Worm (Caenorhabditis elegans) whole organism, L1 larva: Measurements from ENCODE around the gene T13C5.10.

Source experiments
- C34B4.2 ChIP-seq: sonication (generic microtip); optimal IDR thresholded peaks from 2 replicates; lab custom pipeline; 2017; ENCODE audit warnings: mild to moderate bottlenecking, missing genetic modification characterization, missing compliant biosample characterization
- F16B12.6 ChIP-seq: fragments of 150-350 bp; optimal IDR thresholded peaks from 2 replicates; lab custom pipeline; 2014; ENCODE audit warnings: missing biosample characterization, missing genetic modification characterization
- Y116A8C.19 ChIP-seq: sonication (generic microtip); optimal IDR thresholded peaks from 2 replicates; lab custom pipeline; 2016; ENCODE audit warnings: missing compliant biosample characterization, missing genetic modification characterization, borderline replicate concordance
- alr-1 ChIP-seq: fragments of 200-800 bp; sonication (Bioruptor generic); optimal IDR thresholded peaks from 2 replicates; lab custom pipeline; 2018; ENCODE audit warnings: borderline replicate concordance, mild to moderate bottlenecking, missing genetic modification characterization, missing compliant biosample characterization
- ama-1 ChIP-seq: fragments of 150-350 bp; optimal IDR thresholded peaks from 2 replicates; lab custom pipeline; 2014
- dsc-1 ChIP-seq: sonication (generic microtip); optimal IDR thresholded peaks from 2 replicates; lab custom pipeline; 2016; ENCODE audit warnings: mild to moderate bottlenecking, missing genetic modification characterization, missing compliant biosample characterization
- efl-1 ChIP-seq, 4 experiments: fragments of 150-350 bp; optimal IDR thresholded peaks in 3 of 4; peaks in 1 of 4; 1 replicate in 1 of 4; 2 replicates in 3 of 4; lab custom pipeline; 2014; ENCODE audit warnings: missing biosample characterization in 2 of 4, missing genetic modification characterization in 2 of 4, missing genetic modification reagents in 2 of 4
- efl-3 ChIP-seq: fragments of 200-800 bp; sonication (Bioruptor generic); optimal IDR thresholded peaks from 2 replicates; lab custom pipeline; 2018; ENCODE audit warnings: mild to moderate bottlenecking, missing genetic modification characterization, missing compliant biosample characterization
- egl-13 ChIP-seq: sonication (generic microtip); optimal IDR thresholded peaks from 2 replicates; lab custom pipeline; 2016; ENCODE audit warnings: missing genotype, missing genetic modification reagents, missing genetic modification characterization, missing compliant biosample characterization
- egl-27 ChIP-seq, 2 experiments: fragments of 150-350 bp in 1 of 2; sonication (generic microtip); optimal IDR thresholded peaks; 3 replicates each; lab custom pipeline; 2017 to 2018; ENCODE audit warnings: missing biosample characterization in 2 of 2, missing genetic modification characterization in 2 of 2, missing genetic modification reagents in 2 of 2
- elt-2 ChIP-seq: sonication (generic microtip); optimal IDR thresholded peaks from 2 replicates; lab custom pipeline; 2016; ENCODE audit warnings: missing genetic modification characterization, mild to moderate bottlenecking, inconsistent platforms, missing compliant biosample characterization, missing genetic modification reagents
- elt-3 ChIP-seq, 6 experiments: fragments of 150-350 bp in 1 of 6; sonication (generic microtip); optimal IDR thresholded peaks; 2 replicates each; lab custom pipeline; 2017 to 2018; ENCODE audit warnings: missing biosample characterization in 6 of 6, missing genetic modification characterization in 6 of 6, inconsistent platforms in 1 of 6
- ets-5 ChIP-seq: fragments of 200-800 bp; sonication (Bioruptor generic); IDR thresholded peaks from 2 replicates; pipeline ENCODE4 v1.3.6; 2022; ENCODE audit warnings: missing genetic modification characterization, missing compliant biosample characterization
- fkh-10 ChIP-seq: sonication (generic microtip); optimal IDR thresholded peaks from 2 replicates; lab custom pipeline; 2017; ENCODE audit warnings: missing biosample characterization, missing genetic modification reagents, missing genetic modification characterization
- fkh-4 ChIP-seq: sonication (generic microtip); optimal IDR thresholded peaks from 2 replicates; lab custom pipeline; 2016; ENCODE audit warnings: missing compliant biosample characterization, missing genetic modification characterization, borderline replicate concordance
- grh-1 ChIP-seq: fragments of 200-800 bp; sonication (Bioruptor generic); IDR thresholded peaks from 2 replicates; pipeline ENCODE4 v1.3.6; 2022; ENCODE audit warnings: missing genetic modification reagents, missing genetic modification characterization, missing compliant biosample characterization
- hlh-17 ChIP-seq: fragments of 200-800 bp; sonication (Bioruptor generic); optimal IDR thresholded peaks from 2 replicates; lab custom pipeline; 2018; ENCODE audit warnings: missing genetic modification characterization, mild to moderate bottlenecking, missing compliant biosample characterization, moderate library complexity, borderline replicate concordance
- hlh-4 ChIP-seq: sonication (generic microtip); optimal IDR thresholded peaks from 2 replicates; lab custom pipeline; 2016; ENCODE audit warnings: mild to moderate bottlenecking, missing genetic modification characterization, missing compliant biosample characterization
- jun-1 ChIP-seq: fragments of 150-350 bp; optimal IDR thresholded peaks from 2 replicates; lab custom pipeline; 2014; ENCODE audit warnings: missing biosample characterization, missing genetic modification reagents, missing genetic modification characterization
- lin-13 ChIP-seq: fragments of 150-350 bp; optimal IDR thresholded peaks from 2 replicates; lab custom pipeline; 2014; ENCODE audit warnings: missing biosample characterization, missing genetic modification reagents, missing genetic modification characterization
- lin-14 ChIP-seq: fragments of 200-800 bp; sonication (Bioruptor generic); optimal IDR thresholded peaks from 2 replicates; lab custom pipeline; 2018; ENCODE audit warnings: mild to moderate bottlenecking, missing genetic modification characterization, moderate library complexity, missing compliant biosample characterization
- lin-15B ChIP-seq: fragments of 150-350 bp; sonication (generic microtip); optimal IDR thresholded peaks from 3 replicates; lab custom pipeline; 2014; ENCODE audit warnings: missing biosample characterization, missing genetic modification characterization
- lin-39 ChIP-seq: fragments of 150-350 bp; optimal IDR thresholded peaks from 2 replicates; lab custom pipeline; 2014; ENCODE audit warnings: missing biosample characterization, missing genetic modification reagents, missing genetic modification characterization
- lir-3 ChIP-seq: sonication (generic microtip); optimal IDR thresholded peaks from 2 replicates; lab custom pipeline; 2016; ENCODE audit warnings: mild to moderate bottlenecking, missing genetic modification characterization, moderate library complexity, missing compliant biosample characterization; ENCODE audit not compliant: poor library complexity
- lsy-2 ChIP-seq, 2 experiments: fragments of 150-350 bp; optimal IDR thresholded peaks; 2 replicates each; lab custom pipeline; 2014; ENCODE audit warnings: missing biosample characterization in 2 of 2, missing genetic modification characterization in 2 of 2
- mab-9 ChIP-seq: fragments of 200-800 bp; sonication (Bioruptor generic); IDR thresholded peaks from 2 replicates; pipeline ENCODE4 v1.3.6; 2022; ENCODE audit warnings: missing genetic modification reagents, missing genetic modification characterization, missing compliant biosample characterization
- mdl-1 ChIP-seq, 2 experiments: fragments of 150-350 bp; optimal IDR thresholded peaks; 2 replicates each; lab custom pipeline; 2014 to 2017; ENCODE audit warnings: missing biosample characterization in 2 of 2, missing genetic modification characterization in 2 of 2, inconsistent platforms in 1 of 2
- mef-2 ChIP-seq: fragments of 150-350 bp; optimal IDR thresholded peaks from 2 replicates; lab custom pipeline; 2014; ENCODE audit warnings: missing biosample characterization, missing genetic modification characterization
- nhr-11 ChIP-seq: fragments of 150-350 bp; optimal IDR thresholded peaks from 2 replicates; lab custom pipeline; 2014; ENCODE audit warnings: missing biosample characterization, missing genetic modification characterization
- nhr-237 ChIP-seq: fragments of 150-350 bp; optimal IDR thresholded peaks from 2 replicates; lab custom pipeline; 2014; ENCODE audit warnings: missing biosample characterization, missing genetic modification characterization
- nhr-28 ChIP-seq: fragments of 150-350 bp; optimal IDR thresholded peaks from 2 replicates; lab custom pipeline; 2014; ENCODE audit warnings: missing biosample characterization, missing genetic modification characterization
- nhr-71 ChIP-seq: sonication (generic microtip); optimal IDR thresholded peaks from 2 replicates; lab custom pipeline; 2016; ENCODE audit warnings: mild to moderate bottlenecking, missing genetic modification characterization, moderate library complexity, missing compliant biosample characterization
- nhr-77 ChIP-seq: fragments of 150-350 bp; optimal IDR thresholded peaks from 2 replicates; lab custom pipeline; 2014; ENCODE audit warnings: missing biosample characterization, missing genetic modification characterization
- nhr-84 ChIP-seq: sonication (generic microtip); optimal IDR thresholded peaks from 2 replicates; lab custom pipeline; 2017; ENCODE audit warnings: missing biosample characterization, missing genetic modification characterization
- pax-3 ChIP-seq: fragments of 200-800 bp; sonication (Bioruptor generic); optimal IDR thresholded peaks from 2 replicates; lab custom pipeline; 2018; ENCODE audit warnings: mild to moderate bottlenecking, missing genetic modification characterization, moderate library complexity, missing compliant biosample characterization
- skn-1 ChIP-seq: fragments of 150-350 bp; optimal IDR thresholded peaks from 2 replicates; lab custom pipeline; 2014; ENCODE audit warnings: missing biosample characterization, missing genetic modification characterization
- snpc-4 ChIP-seq: fragments of 150-350 bp; optimal IDR thresholded peaks from 2 replicates; lab custom pipeline; 2014; ENCODE audit warnings: missing biosample characterization, missing genetic modification characterization
- snu-23 ChIP-seq: sonication (generic microtip); optimal IDR thresholded peaks from 2 replicates; lab custom pipeline; 2016; ENCODE audit warnings: missing genetic modification characterization, missing compliant biosample characterization
- sox-4 ChIP-seq: sonication (generic microtip); optimal IDR thresholded peaks from 2 replicates; lab custom pipeline; 2016; ENCODE audit warnings: missing genetic modification characterization, missing compliant biosample characterization
- tlp-1 ChIP-seq: fragments of 150-350 bp; optimal IDR thresholded peaks from 2 replicates; lab custom pipeline; 2014; ENCODE audit warnings: missing biosample characterization, missing genetic modification characterization
- unc-30 ChIP-seq: sonication (generic microtip); optimal IDR thresholded peaks from 2 replicates; lab custom pipeline; 2017; ENCODE audit warnings: missing biosample characterization, missing genetic modification characterization
- unc-98 ChIP-seq: fragments of 200-800 bp; sonication (Bioruptor generic); IDR thresholded peaks from 2 replicates; pipeline ENCODE4 v1.3.6; 2022; ENCODE audit warnings: missing genetic modification characterization, missing compliant biosample characterization
- ztf-4 ChIP-seq: fragments of 150-350 bp; optimal IDR thresholded peaks from 2 replicates; lab custom pipeline; 2014; ENCODE audit warnings: missing biosample characterization, missing genetic modification characterization

Gene T13C5.10

DNA sequence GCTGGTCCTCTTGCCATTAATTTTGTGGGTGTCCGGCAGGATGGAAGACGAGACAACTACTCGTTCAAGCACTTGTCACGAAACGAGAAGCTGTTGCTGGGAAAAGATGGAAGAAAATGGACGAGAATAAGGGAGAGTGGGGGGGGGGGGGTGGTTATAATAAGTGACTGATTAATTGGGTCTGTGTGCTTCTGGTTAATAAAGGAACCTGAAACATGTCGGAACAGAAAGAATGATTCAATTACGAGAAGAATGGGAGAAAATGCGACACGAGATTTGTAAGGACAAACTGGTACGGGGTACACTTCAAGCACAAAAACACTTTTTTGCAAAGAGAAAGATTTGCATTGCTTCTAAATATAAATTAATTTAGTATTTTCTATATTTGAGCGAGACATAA is 32.5 kb upstream of the T13C5.10 start:
- TF ChIP-seq tlp-1 (tag; lab: Kevin White, UChicago) = no peak
- TF ChIP-seq snpc-4 = no peak
- no peak for TF ChIP-seq egl-27 (tag; optimal IDR thresholded peaks at IDR 0.05; lab: Kevin White, UChicago)
- no peak for TF ChIP-seq ztf-4 (tag; lab: Kevin White, UChicago)
- TF ChIP-seq nhr-84 (tag; lab: Kevin White, UChicago) = no peak
- no peak for TF ChIP-seq hlh-17 (GFP tag; lab: Kevin White, UChicago)
- no peak for TF ChIP-seq mef-2 (tag; lab: Kevin White, UChicago)

DNA sequence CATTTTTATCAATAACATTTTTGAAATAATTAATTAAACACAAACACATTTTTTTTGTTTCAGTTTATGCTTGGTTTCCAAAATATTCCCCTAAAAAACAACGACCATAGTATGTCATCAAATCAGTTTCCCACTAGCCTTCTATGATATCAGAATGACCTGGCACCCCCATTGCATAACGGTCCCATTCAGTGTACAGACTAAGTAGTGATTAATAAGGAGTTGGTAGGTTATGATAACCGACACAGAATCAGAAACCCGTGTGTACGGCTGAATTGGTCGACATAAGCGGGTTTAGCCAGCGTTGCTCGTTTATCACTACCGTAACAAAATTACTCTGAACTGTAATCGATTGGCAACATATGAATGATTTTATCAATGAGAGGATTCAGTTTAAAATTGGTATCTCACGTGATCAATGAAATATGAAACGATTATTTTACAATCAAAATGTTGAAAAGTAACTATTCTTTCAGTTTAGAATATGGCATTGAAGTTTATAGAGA is 30.5 kb upstream of the T13C5.10 start:
- peak; percentile 58 for TF ChIP-seq elt-2 (tag; lab: Kevin White, UChicago)
- TF ChIP-seq efl-1 (optimal IDR thresholded peaks at IDR 0.05; lab: Kevin White, UChicago) = no peak
- TF ChIP-seq efl-1 (GFP tag; optimal IDR thresholded peaks at IDR 0.05 in 1 of 2; lab: Kevin White, UChicago) = peak in 1 of 2 experiments; percentile 66
- TF ChIP-seq pax-3 (tag; lab: Kevin White, UChicago) = no peak
- TF ChIP-seq efl-3 (GFP tag; lab: Kevin White, UChicago) = no peak
- no peak for TF ChIP-seq snu-23 (GFP tag; lab: Kevin White, UChicago)
- no peak for TF ChIP-seq mdl-1 (tag; optimal IDR thresholded peaks at IDR 0.05; lab: Kevin White, UChicago)
- no peak for TF ChIP-seq dsc-1 (tag; lab: Kevin White, UChicago)

DNA sequence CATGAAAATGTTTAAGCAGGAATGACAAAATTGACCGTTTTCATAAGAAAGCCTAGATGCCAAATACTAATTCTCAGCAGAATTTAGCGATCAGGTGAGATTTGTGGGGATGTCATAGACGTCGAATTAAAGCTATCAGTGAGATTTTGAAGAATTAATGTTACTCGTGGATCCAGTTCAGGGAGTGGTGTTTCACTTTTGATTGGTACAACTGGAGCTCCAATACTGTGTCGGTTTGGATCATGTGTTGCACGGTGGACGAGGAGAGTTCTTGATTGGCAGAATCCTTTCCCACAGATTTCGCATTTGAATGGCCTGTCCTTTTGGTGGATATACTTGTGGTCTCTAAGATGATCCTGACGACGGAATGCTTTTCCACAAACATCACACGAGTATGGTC is 28.4 kb upstream of the T13C5.10 start:
- TF ChIP-seq lin-14 (GFP tag; lab: Kevin White, UChicago) = no peak
- no peak for TF ChIP-seq nhr-11 (tag; lab: Kevin White, UChicago)
- no peak for TF ChIP-seq grh-1 (GFP tag; lab: Robert Waterston, UW)
- no peak for TF ChIP-seq nhr-28 (tag; lab: Kevin White, UChicago)
- TF ChIP-seq tlp-1 (tag; lab: Kevin White, UChicago) = no peak
- TF ChIP-seq efl-1 (optimal IDR thresholded peaks at IDR 0.05; lab: Kevin White, UChicago) = no peak
- TF ChIP-seq efl-1 (GFP tag; optimal IDR thresholded peaks at IDR 0.05 in 1 of 2; lab: Kevin White, UChicago) = no peak
- no peak for TF ChIP-seq nhr-77 (tag; lab: Kevin White, UChicago)
- TF ChIP-seq Y116A8C.19 = no peak
- TF ChIP-seq ets-5 (GFP tag; lab: Robert Waterston, UW) = no peak
- TF ChIP-seq nhr-71 = no peak
- no peak for TF ChIP-seq egl-13 (tag; lab: Kevin White, UChicago)
- no peak for TF ChIP-seq elt-3 (tag; optimal IDR thresholded peaks at IDR 0.05; lab: Kevin White, UChicago)
- no peak for TF ChIP-seq elt-2 (tag; lab: Kevin White, UChicago)
- no peak for TF ChIP-seq unc-30 (tag; lab: Kevin White, UChicago)
- no peak for TF ChIP-seq fkh-10 (GFP tag; lab: Kevin White, UChicago)
- no peak for TF ChIP-seq ama-1 (lab: Kevin White, UChicago)
- TF ChIP-seq mab-9 (GFP tag; lab: Robert Waterston, UW) = no peak
- TF ChIP-seq fkh-4 = no peak
- TF ChIP-seq egl-27 (tag; optimal IDR thresholded peaks at IDR 0.05; lab: Kevin White, UChicago) = no peak
- TF ChIP-seq, all 84 proteins: peak for 0

DNA sequence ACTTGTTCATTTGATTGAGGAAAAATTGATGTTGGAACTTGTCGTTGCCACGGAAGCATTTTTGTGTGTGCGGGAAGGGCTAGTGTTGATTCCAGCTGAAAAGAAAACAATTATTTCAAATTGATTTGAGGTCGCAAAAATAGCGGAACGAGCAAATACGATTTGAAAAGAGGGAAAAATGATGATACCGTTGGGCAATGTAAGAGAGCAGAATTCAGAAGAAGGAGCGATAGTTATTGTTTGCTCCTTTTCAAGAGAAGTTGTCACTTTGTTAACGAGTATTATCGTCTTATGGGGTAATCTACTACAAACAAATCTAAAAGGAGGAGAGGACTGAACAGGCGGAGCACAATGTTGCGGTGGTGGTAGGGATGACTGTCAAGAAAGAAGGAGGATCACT is 27.5 kb upstream of the T13C5.10 start, which contains the start of gene odd-2:
Gene odd-2 (minus strand): TSS at position 101 of the 400 bp plus-strand sequence.
- no peak for TF ChIP-seq nhr-77 (tag; lab: Kevin White, UChicago)
- no peak for TF ChIP-seq lin-15B (tag; lab: Kevin White, UChicago)
- TF ChIP-seq dsc-1 (tag; lab: Kevin White, UChicago) = no peak
- no peak for TF ChIP-seq ztf-4 (tag; lab: Kevin White, UChicago)
- TF ChIP-seq sox-4 (tag; lab: Kevin White, UChicago) = no peak
- TF ChIP-seq alr-1 = no peak
- TF ChIP-seq lin-39 (tag; lab: Kevin White, UChicago) = no peak
- no peak for TF ChIP-seq skn-1 (tag; lab: Kevin White, UChicago)
- no peak for TF ChIP-seq lin-13 (GFP tag; lab: Kevin White, UChicago)
- no peak for TF ChIP-seq unc-98 (GFP tag; lab: Robert Waterston, UW)
- no peak for TF ChIP-seq lsy-2 (tag; optimal IDR thresholded peaks at IDR 0.05; lab: Kevin White, UChicago)
- TF ChIP-seq C34B4.2 (tag; lab: Kevin White, UChicago) = no peak
- TF ChIP-seq nhr-11 (tag; lab: Kevin White, UChicago) = no peak
- no peak for TF ChIP-seq hlh-4
- no peak for TF ChIP-seq jun-1 (tag; lab: Kevin White, UChicago)
- no peak for TF ChIP-seq nhr-237 (tag; lab: Kevin White, UChicago)
- TF ChIP-seq lir-3 (tag; lab: Kevin White, UChicago) = no peak
- TF ChIP-seq F16B12.6 = no peak
